Fruit fly (Drosophila melanogaster) whole organism, adult: ENCODE measurements around the gene CG11655.

ENCODE experiments used
- CG11617 ChIP-seq: fragments of 200-800 bp; sonication (Bioruptor generic); optimal IDR thresholded peaks from 2 replicates; lab custom pipeline; 2017; ENCODE audit warnings: mild to moderate bottlenecking, missing biosample characterization, missing genetic modification reagents, missing genetic modification characterization
- CG12768 ChIP-seq: fragments of 200-800 bp; sonication (Bioruptor generic); optimal IDR thresholded peaks from 2 replicates; lab custom pipeline; 2017; ENCODE audit warnings: missing biosample characterization, missing genetic modification characterization, mild to moderate bottlenecking, moderate library complexity, missing genetic modification reagents
- CG14711 ChIP-seq: fragments of 200-800 bp; sonication (Bioruptor generic); optimal IDR thresholded peaks from 2 replicates; lab custom pipeline; 2018; ENCODE audit warnings: missing biosample characterization, mild to moderate bottlenecking, missing genetic modification characterization, moderate library complexity
- CG1620 ChIP-seq: fragments of 200-800 bp; sonication (Bioruptor generic); optimal IDR thresholded peaks from 2 replicates; lab custom pipeline; 2016; ENCODE audit warnings: missing biosample characterization, missing genetic modification characterization
- CG33017 ChIP-seq: fragments of 200-800 bp; sonication (Bioruptor generic); optimal IDR thresholded peaks from 2 replicates; lab custom pipeline; 2018; ENCODE audit warnings: missing biosample characterization, mild to moderate bottlenecking, missing genetic modification characterization, moderate library complexity
- CG5204 ChIP-seq: fragments of 200-800 bp; sonication (Bioruptor generic); optimal IDR thresholded peaks from 2 replicates; lab custom pipeline; 2016; ENCODE audit warnings: missing biosample characterization, missing genetic modification characterization
- CG7101 ChIP-seq: fragments of 200-800 bp; sonication (Bioruptor generic); optimal IDR thresholded peaks from 2 replicates; lab custom pipeline; 2018; ENCODE audit warnings: missing biosample characterization, mild to moderate bottlenecking, missing genetic modification characterization, moderate library complexity
- Crg-1 ChIP-seq: fragments of 200-800 bp; sonication (Bioruptor generic); optimal IDR thresholded peaks from 2 replicates; lab custom pipeline; 2016; ENCODE audit warnings: missing biosample characterization, missing genetic modification characterization
- Mnt ChIP-seq: fragments of 200-800 bp; sonication (Bioruptor generic); optimal IDR thresholded peaks from 2 replicates; lab custom pipeline; 2016; ENCODE audit warnings: missing biosample characterization, mild to moderate bottlenecking, missing genetic modification characterization
- cic ChIP-seq: fragments of 200-800 bp; sonication (Bioruptor generic); optimal IDR thresholded peaks from 2 replicates; lab custom pipeline; 2017; ENCODE audit warnings: missing biosample characterization, mild to moderate bottlenecking, missing genetic modification characterization, moderate library complexity
- cnc ChIP-seq, 2 experiments: fragments of >200 bp; optimal IDR thresholded peaks; 2 replicates each; lab custom pipeline; 2017
- kay ChIP-seq: fragments of 200-800 bp; sonication (Bioruptor generic); peaks from one replicate; lab custom pipeline; 2016; ENCODE audit warnings: missing biosample characterization, missing genetic modification characterization, borderline replicate concordance
- tj ChIP-seq: fragments of 200-800 bp; sonication (Bioruptor generic); optimal IDR thresholded peaks from 3 replicates; lab custom pipeline; 2017; ENCODE audit warnings: missing biosample characterization, mild to moderate bottlenecking, missing genetic modification characterization, moderate library complexity
- toe ChIP-seq: fragments of 200-800 bp; sonication (Bioruptor generic); optimal IDR thresholded peaks from 2 replicates; lab custom pipeline; 2016; ENCODE audit warnings: missing biosample characterization, missing genetic modification characterization

- TF ChIP-seq toe, result no peak
- TF ChIP-seq CG14711 (tag; lab: Kevin White, UChicago), result no peak
- TF ChIP-seq cnc (optimal IDR thresholded peaks at IDR 0.05; lab: Kevin White, UChicago), result no peak
- no peak for TF ChIP-seq Mnt
- no peak for TF ChIP-seq CG12768 (GFP tag; lab: Kevin White, UChicago)
- TF ChIP-seq CG7101 (tag; lab: Kevin White, UChicago), result no peak
- no peak for TF ChIP-seq CG11617 (GFP tag; lab: Kevin White, UChicago)
- TF ChIP-seq CG33017 (tag; lab: Kevin White, UChicago), result no peak
- TF ChIP-seq Crg-1 (GFP tag; lab: Kevin White, UChicago), result no peak
- TF ChIP-seq CG5204 (GFP tag; lab: Kevin White, UChicago), result no peak
- TF ChIP-seq tj (GFP tag; lab: Kevin White, UChicago), result no peak
- no peak for TF ChIP-seq cic
- no peak for TF ChIP-seq CG1620 (GFP tag; lab: Kevin White, UChicago)
- no peak for TF ChIP-seq kay (GFP tag; lab: Kevin White, UChicago)
Observed at dm6 chrX:15448809-15449208, 4.5 kb upstream of the CG11655 start.
